Fruit fly (Drosophila melanogaster) whole organism, wandering third instar larva: ENCODE results near the gene ND-15.

Experiments used
- Dfd ChIP-seq: fragments of >200 bp; optimal IDR thresholded peaks from 2 replicates; lab custom pipeline; 2017; ENCODE audit warnings: missing biosample characterization, missing genetic modification characterization
- Hr83 ChIP-seq: fragments of 200-300 bp; sonication (Bioruptor generic); optimal IDR thresholded peaks from 2 replicates; lab custom pipeline; 2016; ENCODE audit warnings: missing biosample characterization, mild to moderate bottlenecking, missing genetic modification characterization, moderate library complexity; ENCODE audit not compliant: poor library complexity, severe bottlenecking
- Myc ChIP-seq: fragments of >200 bp; optimal IDR thresholded peaks from 2 replicates; lab custom pipeline; 2017
- N ChIP-seq: fragments of >200 bp; optimal IDR thresholded peaks from 2 replicates; lab custom pipeline; 2018; ENCODE audit warnings: missing biosample characterization, missing external identifiers, missing genetic modification characterization
- OdsH ChIP-seq: fragments of 200-800 bp; sonication (Bioruptor generic); optimal IDR thresholded peaks from 2 replicates; lab custom pipeline; 2016; ENCODE audit warnings: missing biosample characterization, mild to moderate bottlenecking, missing genetic modification characterization
- br ChIP-seq: fragments of 200-800 bp; sonication (Bioruptor generic); optimal IDR thresholded peaks from 2 replicates; lab custom pipeline; 2016; ENCODE audit warnings: missing biosample characterization, missing genetic modification characterization
- dl ChIP-seq, 2 experiments: fragments of 175-275, 200-275 bp in 1 of 2; fragments of 200-275 bp in 1 of 2; sonication (Bioruptor generic); optimal IDR thresholded peaks; lab custom pipeline; 2018; ENCODE audit warnings: mild to moderate bottlenecking in 2 of 2, missing biosample characterization in 2 of 2, missing genetic modification characterization in 2 of 2, moderate library complexity in 2 of 2; ENCODE audit not compliant: partially characterized antibody in 2 of 2, insufficient read depth in 1 of 2
- dmrt93B ChIP-seq: fragments of 200-800 bp; sonication (Bioruptor generic); optimal IDR thresholded peaks from 2 replicates; lab custom pipeline; 2018; ENCODE audit warnings: missing biosample characterization, mild to moderate bottlenecking, missing genetic modification characterization
- dsf ChIP-seq: sonication (Bioruptor generic); optimal IDR thresholded peaks from 2 replicates; lab custom pipeline; 2016; ENCODE audit warnings: missing biosample characterization, missing genetic modification characterization, borderline replicate concordance
- ey ChIP-seq: fragments of 200-800 bp; sonication (Bioruptor generic); optimal IDR thresholded peaks from 2 replicates; lab custom pipeline; 2016; ENCODE audit warnings: missing biosample characterization, missing genetic modification characterization
- fru ChIP-seq: fragments of 200-800 bp; sonication (Bioruptor generic); optimal IDR thresholded peaks from 3 replicates; lab custom pipeline; 2016; ENCODE audit warnings: missing biosample characterization, mild to moderate bottlenecking, missing genetic modification characterization
- lola ChIP-seq: fragments of >200 bp; optimal IDR thresholded peaks from 2 replicates; lab custom pipeline; 2017; ENCODE audit warnings: missing biosample characterization, missing genetic modification characterization
- psq ChIP-seq: fragments of 200-800 bp; sonication (Bioruptor generic); optimal IDR thresholded peaks from 3 replicates; lab custom pipeline; 2017; ENCODE audit warnings: missing biosample characterization, mild to moderate bottlenecking, missing genetic modification characterization, moderate library complexity
- sv ChIP-seq: fragments of 200-800 bp; sonication (Bioruptor generic); optimal IDR thresholded peaks from 3 replicates; lab custom pipeline; 2016; ENCODE audit warnings: missing biosample characterization, missing genetic modification characterization

- TF ChIP-seq N (no peak), lola (GFP tag; lab: Kevin White, UChicago) (no peak), br (GFP tag; lab: Kevin White, UChicago) (no peak), fru (no peak), Myc (no peak), psq (GFP tag; lab: Kevin White, UChicago) (no peak), Hr83 (GFP tag; lab: Kevin White, UChicago) (no peak), sv (GFP tag; lab: Kevin White, UChicago) (no peak), Dfd (no peak), dsf (no peak), dmrt93B (no peak), OdsH (GFP tag; lab: Kevin White, UChicago) (no peak), ey (GFP tag; lab: Kevin White, UChicago) (no peak), dl (GFP tag; optimal IDR thresholded peaks at IDR 0.05; lab: Kevin White, UChicago; ENCODE audit: insufficient read depth in 1 of 2, partially characterized antibody in 2 of 2) (no peak)
These were observed 38.5 kb upstream of the ND-15 start, which contains the start of gene CG11374 for dm6 chr2L:76048-76447.
